Fruit fly (Drosophila melanogaster): ENCODE results near the gene CG5418.
A peak's percentile ranks its signal among the peaks of the same experiment; 100 is the strongest.

- TF ChIP-seq CG8301 (tag; optimal IDR thresholded peaks at IDR 0.05), result no peak
- no peak for TF ChIP-seq Pif1A (GFP tag; optimal IDR thresholded peaks at IDR 0.05)
- TF ChIP-seq CG34367 (tag; optimal IDR thresholded peaks at IDR 0.05), result no peak
- no peak for TF ChIP-seq rn (GFP tag; IDR thresholded peaks at IDR 0.05)
- TF ChIP-seq EcR (GFP tag; optimal IDR thresholded peaks at IDR 0.05), result no peak
- TF ChIP-seq Ets98B (GFP tag; IDR thresholded peaks at IDR 0.05), result no peak
- no peak for TF ChIP-seq fd96Ca (GFP tag; IDR thresholded peaks at IDR 0.05)
- peak; percentile 42 for TF ChIP-seq Snoo (tag; optimal IDR thresholded peaks at IDR 0.05)
- TF ChIP-seq CG4496 (GFP tag; IDR thresholded peaks at IDR 0.05), result no peak
- no peak for TF ChIP-seq Pif1B (GFP tag; optimal IDR thresholded peaks at IDR 0.05)
- TF ChIP-seq CG17806 (tag; optimal IDR thresholded peaks at IDR 0.05), result no peak
Measured at dm6 chr2L:12424555-12424954, 28.5 kb downstream of the CG5418 start, which contains the start of gene Fam92.
